Fruit fly (Drosophila melanogaster) whole organism, prepupa: ENCODE measurements around the gene yellow-f2.

Experiments
- CG10669 ChIP-seq: fragments of 200-800 bp; sonication (Bioruptor generic); optimal IDR thresholded peaks from 3 replicates; lab custom pipeline; 2018; ENCODE audit warnings: missing biosample characterization, mild to moderate bottlenecking, missing genetic modification characterization, moderate library complexity
- CG7368 ChIP-seq: fragments of 200-800 bp; sonication (Bioruptor generic); optimal IDR thresholded peaks from 3 replicates; lab custom pipeline; 2016; ENCODE audit warnings: missing biosample characterization, missing genetic modification characterization
- CG8319 ChIP-seq: fragments of 200-800 bp; sonication (Bioruptor generic); optimal IDR thresholded peaks from 3 replicates; lab custom pipeline; 2016; ENCODE audit warnings: missing biosample characterization, missing genetic modification characterization
- CG9139 ChIP-seq: fragments of 200-800 bp; sonication (Bioruptor generic); optimal IDR thresholded peaks from 3 replicates; lab custom pipeline; 2017; ENCODE audit warnings: missing biosample characterization, mild to moderate bottlenecking, missing genetic modification characterization
- Ets21C ChIP-seq: fragments of 200-800 bp; sonication (Bioruptor generic); optimal IDR thresholded peaks from 3 replicates; lab custom pipeline; 2016; ENCODE audit warnings: missing biosample characterization, missing genetic modification characterization
- Ets96B ChIP-seq: fragments of 200-800 bp; optimal IDR thresholded peaks from 2 replicates; lab custom pipeline; 2019; ENCODE audit warnings: missing biosample characterization, mild to moderate bottlenecking, missing genetic modification characterization, moderate library complexity
- Hr4 ChIP-seq: fragments of 200-800 bp; sonication (Bioruptor generic); optimal IDR thresholded peaks from 3 replicates; lab custom pipeline; 2016; ENCODE audit warnings: missing biosample characterization, missing genetic modification characterization
- Lpt ChIP-seq: fragments of 200-800 bp; sonication (Bioruptor generic); optimal IDR thresholded peaks from 3 replicates; lab custom pipeline; 2016; ENCODE audit warnings: missing biosample characterization, missing genetic modification characterization
- OdsH ChIP-seq: fragments of 200-800 bp; sonication (Bioruptor generic); optimal IDR thresholded peaks from 3 replicates; lab custom pipeline; 2016; ENCODE audit warnings: missing biosample characterization, missing genetic modification characterization
- lz ChIP-seq: fragments of 200-800 bp; sonication (Bioruptor generic); optimal IDR thresholded peaks from 3 replicates; lab custom pipeline; 2016; ENCODE audit warnings: missing biosample characterization, missing genetic modification characterization
- svp ChIP-seq: fragments of 200-800 bp; sonication (Bioruptor generic); peaks from one replicate; lab custom pipeline; 2016; ENCODE audit warnings: missing biosample characterization, missing genetic modification characterization

DNA sequence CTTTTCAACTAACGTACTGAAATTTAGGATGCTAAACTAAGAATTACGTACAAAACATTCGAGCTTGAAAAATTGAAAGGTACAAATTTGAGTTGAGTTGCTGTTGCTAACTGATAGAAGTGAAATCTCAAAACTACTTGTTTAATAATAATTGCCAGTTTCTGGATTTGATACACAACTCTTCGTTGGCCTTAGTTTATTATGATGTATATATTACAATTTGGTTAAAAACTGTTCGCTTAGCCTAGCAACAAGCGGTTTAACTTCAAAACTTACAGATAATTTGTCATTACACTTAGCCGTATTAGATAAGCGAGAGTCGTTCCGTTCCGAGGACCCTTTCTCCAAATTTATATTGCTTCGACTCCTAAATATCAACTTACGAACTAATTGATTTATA is 27.3 kb downstream of the yellow-f2 start, which contains the start of the genes CG14384 and grsm:
- TF ChIP-seq CG10669 (GFP tag; lab: Kevin White, UChicago) = no peak
- no peak for TF ChIP-seq svp (GFP tag; lab: Kevin White, UChicago)
- no peak for TF ChIP-seq Hr4 (GFP tag; lab: Kevin White, UChicago)
- TF ChIP-seq OdsH = no peak
- no peak for TF ChIP-seq lz (GFP tag; lab: Kevin White, UChicago)
- TF ChIP-seq CG8319 (GFP tag; lab: Kevin White, UChicago) = no peak
- TF ChIP-seq Ets96B (tag; lab: Kevin White, UChicago) = no peak
- TF ChIP-seq Ets21C (GFP tag; lab: Kevin White, UChicago) = no peak
- no peak for TF ChIP-seq CG7368
- TF ChIP-seq CG9139 (GFP tag; lab: Kevin White, UChicago) = no peak
- TF ChIP-seq Lpt (GFP tag; lab: Kevin White, UChicago) = no peak
